Fruit fly (Drosophila melanogaster) whole organism, prepupa: ENCODE results near the gene GstD10.

Experiments used
- Blimp-1 ChIP-seq: fragments of 200-800 bp; sonication (Bioruptor generic); optimal IDR thresholded peaks from 3 replicates; lab custom pipeline; 2017; ENCODE audit warnings: missing biosample characterization, missing genetic modification characterization, mild to moderate bottlenecking, moderate library complexity, missing genetic modification reagents
- CG10631 ChIP-seq: fragments of 200-800 bp; sonication (Bioruptor generic); optimal IDR thresholded peaks from 2 replicates; lab custom pipeline; 2016; ENCODE audit warnings: missing biosample characterization, missing genetic modification characterization
- CG10669 ChIP-seq: fragments of 200-800 bp; sonication (Bioruptor generic); optimal IDR thresholded peaks from 3 replicates; lab custom pipeline; 2018; ENCODE audit warnings: missing biosample characterization, mild to moderate bottlenecking, missing genetic modification characterization, moderate library complexity
- CG11294 ChIP-seq: fragments of 200-800 bp; sonication (Bioruptor generic); IDR thresholded peaks from 2 replicates; pipeline ENCODE4 v1.3.6; 2022; ENCODE audit warnings: missing biosample characterization, missing genetic modification characterization
- CG11902 ChIP-seq: fragments of 200-800 bp; sonication (Bioruptor generic); optimal IDR thresholded peaks from 3 replicates; lab custom pipeline; 2016; ENCODE audit warnings: missing biosample characterization, missing genetic modification characterization
- CG31627 ChIP-seq: fragments of 200-800 bp; sonication (Bioruptor generic); optimal IDR thresholded peaks from 3 replicates; lab custom pipeline; 2016; ENCODE audit warnings: missing biosample characterization, missing genetic modification characterization
- CG34406 ChIP-seq: fragments of 200-800 bp; sonication (Bioruptor generic); optimal IDR thresholded peaks from 3 replicates; lab custom pipeline; 2016; ENCODE audit warnings: missing biosample characterization, missing genetic modification characterization
- CG3919 ChIP-seq: fragments of 200-800 bp; sonication (Bioruptor generic); optimal IDR thresholded peaks from 3 replicates; lab custom pipeline; 2016; ENCODE audit warnings: missing biosample characterization, missing genetic modification characterization
- CG6163 ChIP-seq: fragments of 200-800 bp; sonication (Bioruptor generic); IDR thresholded peaks from 3 replicates; pipeline ENCODE4 v1.3.6; 2022; ENCODE audit warnings: missing biosample characterization, missing genetic modification characterization
- CG6276 ChIP-seq: fragments of 200-800 bp; sonication (Bioruptor generic); optimal IDR thresholded peaks from 2 replicates; lab custom pipeline; 2017; ENCODE audit warnings: missing biosample characterization, mild to moderate bottlenecking, missing genetic modification characterization
- CG6808 ChIP-seq: fragments of 200-800 bp; sonication (Bioruptor generic); optimal IDR thresholded peaks from 3 replicates; lab custom pipeline; 2017; ENCODE audit warnings: missing biosample characterization, missing genetic modification characterization, mild to moderate bottlenecking, moderate library complexity, missing genetic modification reagents
- CG6854 ChIP-seq: fragments of 200-800 bp; sonication (Bioruptor generic); optimal IDR thresholded peaks from 2 replicates; lab custom pipeline; 2017; ENCODE audit warnings: missing biosample characterization, mild to moderate bottlenecking, missing genetic modification characterization
- CG8119 ChIP-seq: fragments of 200-800 bp; sonication (Bioruptor generic); IDR thresholded peaks from 3 replicates; pipeline ENCODE4 v1.3.6; 2022; ENCODE audit warnings: missing biosample characterization, missing genetic modification characterization
- CG8319 ChIP-seq: fragments of 200-800 bp; sonication (Bioruptor generic); optimal IDR thresholded peaks from 3 replicates; lab custom pipeline; 2016; ENCODE audit warnings: missing biosample characterization, missing genetic modification characterization
- CG9139 ChIP-seq: fragments of 200-800 bp; sonication (Bioruptor generic); optimal IDR thresholded peaks from 3 replicates; lab custom pipeline; 2017; ENCODE audit warnings: missing biosample characterization, mild to moderate bottlenecking, missing genetic modification characterization
- Eip78C ChIP-seq: fragments of 200-800 bp; sonication (Bioruptor generic); peaks from one replicate; lab custom pipeline; 2016; ENCODE audit warnings: missing biosample characterization, missing genetic modification characterization
- Ets21C ChIP-seq: fragments of 200-800 bp; sonication (Bioruptor generic); optimal IDR thresholded peaks from 3 replicates; lab custom pipeline; 2016; ENCODE audit warnings: missing biosample characterization, missing genetic modification characterization
- Gug ChIP-seq: fragments of 200-800 bp; sonication (Bioruptor generic); IDR thresholded peaks from 2 replicates; pipeline ENCODE4 v1.3.6; 2022; ENCODE audit warnings: missing biosample characterization, missing genetic modification characterization
- Hr38 ChIP-seq: sonication (Bioruptor generic); optimal IDR thresholded peaks from 2 replicates; lab custom pipeline; 2016; ENCODE audit warnings: missing biosample characterization, missing genetic modification characterization
- Hr4 ChIP-seq: fragments of 200-800 bp; sonication (Bioruptor generic); optimal IDR thresholded peaks from 3 replicates; lab custom pipeline; 2016; ENCODE audit warnings: missing biosample characterization, missing genetic modification characterization
- Lpt ChIP-seq: fragments of 200-800 bp; sonication (Bioruptor generic); optimal IDR thresholded peaks from 3 replicates; lab custom pipeline; 2016; ENCODE audit warnings: missing biosample characterization, missing genetic modification characterization
- Met ChIP-seq: fragments of 200-800 bp; sonication (Bioruptor generic); optimal IDR thresholded peaks from 3 replicates; lab custom pipeline; 2016; ENCODE audit warnings: missing biosample characterization, missing genetic modification characterization
- Smox ChIP-seq: fragments of 200-800 bp; sonication (Bioruptor generic); optimal IDR thresholded peaks from 3 replicates; lab custom pipeline; 2016; ENCODE audit warnings: missing biosample characterization, missing genetic modification characterization
- Sox14 ChIP-seq: fragments of 200-800 bp; sonication (Bioruptor generic); optimal IDR thresholded peaks from 3 replicates; lab custom pipeline; 2016; ENCODE audit warnings: missing biosample characterization, missing genetic modification characterization
- Sox15 ChIP-seq: fragments of 200-800 bp; sonication (Bioruptor generic); optimal IDR thresholded peaks from 3 replicates; lab custom pipeline; 2016; ENCODE audit warnings: missing biosample characterization, missing genetic modification characterization
- achi ChIP-seq: fragments of 200-800 bp; sonication (Bioruptor generic); optimal IDR thresholded peaks from 3 replicates; lab custom pipeline; 2016; ENCODE audit warnings: missing biosample characterization, missing genetic modification characterization
- acj6 ChIP-seq: fragments of 200-800 bp; sonication (Bioruptor generic); optimal IDR thresholded peaks from 3 replicates; lab custom pipeline; 2016; ENCODE audit warnings: missing biosample characterization, missing genetic modification characterization
- dsx ChIP-seq: fragments of 200-800 bp; optimal IDR thresholded peaks from 3 replicates; lab custom pipeline; 2019; ENCODE audit warnings: missing biosample characterization, mild to moderate bottlenecking, missing genetic modification characterization, moderate library complexity; ENCODE audit not compliant: poor library complexity, severe bottlenecking
- fkh ChIP-seq: fragments of 200-800 bp; sonication (Bioruptor generic); optimal IDR thresholded peaks from 3 replicates; lab custom pipeline; 2017; ENCODE audit warnings: missing biosample characterization, mild to moderate bottlenecking, missing genetic modification characterization, moderate library complexity
- lz ChIP-seq: fragments of 200-800 bp; sonication (Bioruptor generic); optimal IDR thresholded peaks from 3 replicates; lab custom pipeline; 2016; ENCODE audit warnings: missing biosample characterization, missing genetic modification characterization
- salr ChIP-seq, 2 experiments: fragments of 200-800 bp; sonication (Bioruptor generic); optimal IDR thresholded peaks; 3 replicates each; lab custom pipeline; 2016 to 2018; ENCODE audit warnings: missing biosample characterization in 2 of 2, missing genetic modification characterization in 2 of 2, mild to moderate bottlenecking in 1 of 2
- ss ChIP-seq, 2 experiments: fragments of 200-800 bp; sonication (Bioruptor generic); optimal IDR thresholded peaks; 2 replicates in 1 of 2; 3 replicates in 1 of 2; lab custom pipeline; 2017 to 2018; ENCODE audit warnings: mild to moderate bottlenecking in 2 of 2, missing biosample characterization in 2 of 2, missing genetic modification characterization in 2 of 2, moderate library complexity in 1 of 2
- svp ChIP-seq: fragments of 200-800 bp; sonication (Bioruptor generic); peaks from one replicate; lab custom pipeline; 2016; ENCODE audit warnings: missing biosample characterization, missing genetic modification characterization

GstD10 gene

DNA sequence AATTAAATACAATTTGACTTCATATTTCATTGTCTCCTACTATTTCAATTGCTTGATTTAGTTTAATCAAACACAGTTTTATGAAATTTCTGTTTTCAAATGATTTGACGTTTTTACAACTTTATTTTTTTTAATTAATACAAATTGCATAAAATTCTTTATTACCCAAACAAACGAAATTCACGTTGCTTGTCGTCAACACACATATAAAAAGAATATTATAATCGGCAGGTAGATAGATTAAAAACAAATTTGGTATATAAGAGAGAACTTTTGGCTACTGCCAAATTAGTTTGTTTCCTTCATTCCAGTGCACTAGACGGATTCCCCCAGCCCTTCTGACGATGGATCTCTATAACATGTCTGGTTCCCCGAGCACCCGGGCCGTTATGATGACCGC, 11.3 kb upstream of the GstD10 start, which contains the start of gene GstD6:
Gene GstD6, plus strand, starts transcription at position 301 of the 400 bp plus-strand sequence.
- TF ChIP-seq CG31627 (GFP tag; lab: Kevin White, UChicago) (no peak), Ets21C (no peak), CG6163 (GFP tag; lab: Robert Waterston, UW) (no peak), CG34406 (GFP tag; lab: Kevin White, UChicago) (no peak), CG11902 (GFP tag; lab: Kevin White, UChicago) (no peak), ss (GFP tag; optimal IDR thresholded peaks at IDR 0.05; lab: Kevin White, UChicago) (no peak), CG3919 (GFP tag; lab: Kevin White, UChicago) (no peak), lz (GFP tag; lab: Kevin White, UChicago) (no peak), CG10631 (GFP tag; lab: Kevin White, UChicago) (no peak), CG6854 (GFP tag; lab: Kevin White, UChicago) (no peak), Hr4 (GFP tag; lab: Kevin White, UChicago) (no peak), Sox15 (GFP tag; lab: Kevin White, UChicago) (no peak), achi (GFP tag; lab: Kevin White, UChicago) (no peak), fkh (no peak), CG10669 (GFP tag; lab: Kevin White, UChicago) (no peak), CG6808 (no peak)

DNA sequence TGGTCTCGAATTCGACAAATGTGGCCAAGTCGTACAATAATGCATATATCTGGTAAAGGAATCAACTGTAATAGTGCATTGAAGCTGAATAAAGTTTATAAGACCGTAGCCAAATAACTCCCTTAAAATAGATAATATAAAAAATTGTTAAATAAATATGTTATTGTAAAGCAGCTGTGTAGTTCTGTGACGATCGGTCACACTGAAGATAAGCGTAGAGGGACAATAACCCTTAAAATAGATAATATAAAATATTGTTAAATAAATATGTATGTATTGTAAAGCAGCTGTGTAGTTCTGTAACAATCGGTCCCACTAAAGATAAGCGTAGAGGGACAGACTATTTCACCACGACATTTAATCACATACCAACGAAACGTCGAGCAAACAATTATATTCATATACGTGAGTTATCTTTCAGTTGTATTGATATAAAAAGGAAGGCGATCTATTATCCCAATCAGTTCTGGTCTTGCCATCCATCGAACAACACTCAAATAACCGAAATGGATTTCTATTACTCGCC, 9.8 kb upstream of the GstD10 start, which contains the start of gene GstD5:
Gene GstD5, plus strand, starts transcription at position 476 of the 526 bp plus-strand sequence.
- peak; percentile 23 for TF ChIP-seq fkh
- TF ChIP-seq Eip78C (GFP tag; lab: Kevin White, UChicago), result peak; percentile 6
- no peak for TF ChIP-seq Gug (GFP tag; lab: Robert Waterston, UW)
- TF ChIP-seq CG3919 (GFP tag; lab: Kevin White, UChicago), result no peak
- TF ChIP-seq Smox (GFP tag; lab: Kevin White, UChicago), result no peak
- TF ChIP-seq Lpt (GFP tag; lab: Kevin White, UChicago), result no peak

DNA sequence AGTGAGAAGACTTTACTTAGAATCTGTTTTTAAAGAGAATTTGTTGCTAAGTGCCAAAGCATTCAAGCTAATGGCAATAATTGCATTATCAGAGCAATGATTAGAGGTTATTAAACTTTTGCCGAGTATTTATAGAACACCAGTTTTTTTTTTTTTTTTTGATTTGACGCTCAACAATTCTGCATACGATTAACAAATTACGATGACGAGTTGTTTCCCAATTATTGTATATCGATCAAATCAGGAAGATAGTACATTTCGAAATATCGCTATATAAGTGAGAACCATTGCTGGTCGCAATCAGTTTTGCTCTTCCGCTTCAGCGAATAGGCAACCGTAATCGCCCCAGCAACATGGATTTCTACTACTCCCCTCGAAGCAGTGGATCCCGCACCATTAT, 8.3 kb upstream of the GstD10 start, which contains the start of gene GstD4:
Gene GstD4, plus strand, starts transcription at position 301 of the 400 bp plus-strand sequence.
- no peak for TF ChIP-seq salr (GFP tag; optimal IDR thresholded peaks at IDR 0.05; lab: Kevin White, UChicago)
- TF ChIP-seq CG6163 (GFP tag; lab: Robert Waterston, UW), result no peak
- TF ChIP-seq CG10631 (GFP tag; lab: Kevin White, UChicago), result no peak
- TF ChIP-seq Met (GFP tag; lab: Kevin White, UChicago), result no peak
- TF ChIP-seq, all 60 proteins: peak for 0

DNA sequence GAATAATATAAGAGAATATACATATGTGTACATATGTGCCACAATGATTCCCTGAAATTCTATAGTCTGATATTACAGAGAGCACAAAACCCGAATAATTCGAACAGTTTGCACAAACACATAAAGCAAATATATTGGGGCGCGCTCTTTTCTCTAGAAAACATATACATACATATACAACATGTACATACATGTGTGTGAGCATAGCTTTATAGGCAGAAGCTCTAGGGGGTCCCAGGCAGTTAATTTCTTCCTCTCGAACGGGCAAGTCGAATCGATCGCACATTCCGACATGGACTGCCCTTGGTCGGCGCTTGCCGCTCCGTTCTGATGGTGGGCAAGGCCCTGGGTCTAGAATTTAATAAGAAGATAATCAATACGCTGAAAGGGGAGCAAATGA, 7.3 kb upstream of the GstD10 start, which contains the start of gene GstD3:
Gene GstD3, plus strand, starts transcription at position 269 of the 400 bp plus-strand sequence.
- peak; percentile 4 for TF ChIP-seq Eip78C (GFP tag; lab: Kevin White, UChicago)
- TF ChIP-seq svp (GFP tag; lab: Kevin White, UChicago), result peak; percentile 60
- TF ChIP-seq Hr38, result no peak

DNA sequence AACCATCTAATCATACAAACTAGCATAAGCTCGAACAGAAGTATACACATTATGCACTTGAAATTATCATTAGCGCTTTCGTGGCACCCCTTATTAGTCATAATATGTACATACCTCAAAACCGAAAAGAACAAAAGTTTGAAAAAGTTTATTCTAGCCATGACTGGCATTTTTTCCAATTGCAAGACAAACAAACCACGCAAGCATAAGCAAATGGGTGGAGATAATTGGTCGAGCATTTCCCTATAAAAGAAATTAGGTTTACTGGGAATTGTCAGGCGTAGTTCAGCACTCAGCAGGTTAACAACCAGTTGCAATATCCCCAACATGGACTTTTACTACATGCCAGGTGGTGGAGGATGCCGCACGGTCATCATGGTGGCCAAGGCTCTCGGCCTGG, 6.1 kb upstream of the GstD10 start, which contains the start of gene GstD2:
Gene GstD2, plus strand, starts transcription at position 301 of the 400 bp plus-strand sequence.
- TF ChIP-seq CG10631 (GFP tag; lab: Kevin White, UChicago), result no peak
- peak; percentile 7 for TF ChIP-seq Eip78C (GFP tag; lab: Kevin White, UChicago)

DNA sequence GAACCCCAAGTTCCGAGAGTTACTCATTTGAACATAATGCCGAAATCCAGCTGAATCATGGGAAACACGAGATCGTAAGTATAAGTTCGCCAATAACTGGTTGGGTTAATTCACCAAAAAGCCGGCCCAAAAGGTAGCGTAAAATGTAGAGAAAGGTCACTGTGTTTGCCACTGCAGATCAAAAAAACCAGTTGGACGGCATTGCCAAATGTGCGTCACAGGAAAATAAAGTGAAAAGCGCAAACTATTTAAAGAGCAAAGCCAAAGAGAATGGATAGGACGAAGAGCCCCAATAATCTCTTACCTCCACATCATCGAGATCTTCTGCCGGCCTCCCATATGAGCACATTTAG, 5.1 kb upstream of the GstD10 start:
- TF ChIP-seq acj6 (GFP tag; lab: Kevin White, UChicago) (no peak), Sox14 (no peak), CG9139 (GFP tag; lab: Kevin White, UChicago) (no peak), fkh (no peak), CG6163 (GFP tag; lab: Robert Waterston, UW) (0 out of 3 replicates have a peak, but pooled peaks have one; percentile 44), svp (GFP tag; lab: Kevin White, UChicago) (peak; percentile 58), Eip78C (GFP tag; lab: Kevin White, UChicago) (peak; percentile 67), Blimp-1 (GFP tag; lab: Kevin White, UChicago) (no peak), CG8319 (GFP tag; lab: Kevin White, UChicago) (no peak), CG10631 (GFP tag; lab: Kevin White, UChicago) (no peak), CG11294 (no peak), CG6276 (no peak), CG8119 (GFP tag; lab: Robert Waterston, UW) (0 out of 3 replicates have a peak, but pooled peaks have one; percentile 34), dsx (GFP tag; lab: Kevin White, UChicago) (peak; percentile 22), ss (GFP tag; optimal IDR thresholded peaks at IDR 0.05; lab: Kevin White, UChicago) (peak; percentile 11 to 27), Sox15 (GFP tag; lab: Kevin White, UChicago) (no peak)
